Worm (Caenorhabditis elegans) whole organism, L2 larva: ENCODE data around the gene lgc-48.

Experiments used
- F13H6.1 ChIP-seq: sonication (generic microtip); optimal IDR thresholded peaks from 2 replicates; lab custom pipeline; 2016; ENCODE audit warnings: missing genetic modification characterization, missing compliant biosample characterization
- R02D3.7 ChIP-seq: fragments of 150-350 bp; optimal IDR thresholded peaks from 2 replicates; lab custom pipeline; 2014; ENCODE audit warnings: missing biosample characterization, missing genetic modification characterization
- ZK546.5 ChIP-seq: sonication (generic microtip); optimal IDR thresholded peaks from 2 replicates; lab custom pipeline; 2017; ENCODE audit warnings: missing biosample characterization, missing genetic modification characterization
- alr-1 ChIP-seq: fragments of 150-350 bp; optimal IDR thresholded peaks from 2 replicates; lab custom pipeline; 2014; ENCODE audit warnings: missing biosample characterization, missing genetic modification characterization
- aly-2 ChIP-seq: fragments of 150-350 bp; optimal IDR thresholded peaks from 2 replicates; lab custom pipeline; 2014; ENCODE audit warnings: missing biosample characterization, missing genetic modification characterization
- blmp-1 ChIP-seq: sonication (generic microtip); optimal IDR thresholded peaks from 2 replicates; lab custom pipeline; 2017; ENCODE audit warnings: missing genetic modification characterization, mild to moderate bottlenecking, missing compliant biosample characterization, antibody characterized with exemption, moderate library complexity; ENCODE audit not compliant: insufficient read depth
- ceh-16 ChIP-seq: fragments of 150-350 bp; optimal IDR thresholded peaks from 2 replicates; lab custom pipeline; 2014; ENCODE audit warnings: missing biosample characterization, missing genetic modification characterization
- ceh-82 ChIP-seq: fragments of 150-350 bp; optimal IDR thresholded peaks from 2 replicates; lab custom pipeline; 2014; ENCODE audit warnings: missing biosample characterization, missing genetic modification characterization
- crh-2 ChIP-seq: sonication (generic microtip); optimal IDR thresholded peaks from 2 replicates; lab custom pipeline; 2017; ENCODE audit warnings: missing biosample characterization, missing genetic modification characterization
- dmd-4 ChIP-seq: sonication (generic microtip); optimal IDR thresholded peaks from 2 replicates; lab custom pipeline; 2017; ENCODE audit warnings: missing biosample characterization, missing genetic modification characterization
- egl-27 ChIP-seq: sonication (generic microtip); optimal IDR thresholded peaks from 3 replicates; lab custom pipeline; 2017; ENCODE audit warnings: missing biosample characterization, missing genetic modification reagents, missing genetic modification characterization
- elt-1 ChIP-seq: fragments of 150-350 bp; optimal IDR thresholded peaks from 2 replicates; lab custom pipeline; 2014; ENCODE audit warnings: missing biosample characterization, missing genetic modification characterization
- elt-3 ChIP-seq: sonication (generic microtip); optimal IDR thresholded peaks from 2 replicates; lab custom pipeline; 2017; ENCODE audit warnings: missing biosample characterization, missing genetic modification characterization
- fos-1 ChIP-seq: fragments of 150-350 bp; optimal IDR thresholded peaks from 2 replicates; lab custom pipeline; 2014; ENCODE audit warnings: missing biosample characterization, missing genetic modification characterization
- gmeb-1 ChIP-seq: fragments of 150-350 bp; optimal IDR thresholded peaks from 2 replicates; lab custom pipeline; 2014; ENCODE audit warnings: missing biosample characterization, missing genetic modification characterization
- lin-11 ChIP-seq: fragments of 150-350 bp; sonication (generic microtip); optimal IDR thresholded peaks from 2 replicates; lab custom pipeline; 2014; ENCODE audit warnings: missing biosample characterization, missing genetic modification characterization, inconsistent platforms, mixed read lengths
- lin-13 ChIP-seq: fragments of 150-350 bp; optimal IDR thresholded peaks from 2 replicates; lab custom pipeline; 2014; ENCODE audit warnings: missing biosample characterization, missing genetic modification reagents, missing genetic modification characterization
- lin-39 ChIP-seq: fragments of 150-350 bp; optimal IDR thresholded peaks from 2 replicates; lab custom pipeline; 2014; ENCODE audit warnings: missing biosample characterization, missing genetic modification reagents, missing genetic modification characterization
- lsy-2 ChIP-seq, 2 experiments: fragments of 150-350 bp in 1 of 2; sonication (generic microtip) in 1 of 2; optimal IDR thresholded peaks; 2 replicates each; lab custom pipeline; 2014 to 2017; ENCODE audit warnings: missing biosample characterization in 2 of 2, missing genetic modification characterization in 2 of 2
- mab-5 ChIP-seq: fragments of 150-350 bp; optimal IDR thresholded peaks from 2 replicates; lab custom pipeline; 2014; ENCODE audit warnings: missing biosample characterization, missing genetic modification characterization
- mbf-1 ChIP-seq: sonication (generic microtip); optimal IDR thresholded peaks from 2 replicates; lab custom pipeline; 2017; ENCODE audit warnings: missing biosample characterization, missing genetic modification characterization
- mdl-1 ChIP-seq, 2 experiments: fragments of 150-350 bp in 1 of 2; sonication (generic microtip) in 1 of 2; optimal IDR thresholded peaks; 2 replicates each; lab custom pipeline; 2017; ENCODE audit warnings: missing biosample characterization in 2 of 2, missing genetic modification characterization in 2 of 2
- nhr-10 ChIP-seq: sonication (generic microtip); optimal IDR thresholded peaks from 2 replicates; lab custom pipeline; 2017; ENCODE audit warnings: missing biosample characterization, missing genetic modification characterization
- nhr-11 ChIP-seq: fragments of 150-350 bp; optimal IDR thresholded peaks from 2 replicates; lab custom pipeline; 2014; ENCODE audit warnings: missing biosample characterization, missing genetic modification characterization
- nhr-12 ChIP-seq: fragments of 150-350 bp; optimal IDR thresholded peaks from 2 replicates; lab custom pipeline; 2014; ENCODE audit warnings: missing biosample characterization, missing genetic modification characterization
- nhr-129 ChIP-seq: fragments of 150-350 bp; optimal IDR thresholded peaks from 2 replicates; lab custom pipeline; 2014; ENCODE audit warnings: missing biosample characterization, missing genetic modification characterization
- nhr-21 ChIP-seq: fragments of 150-350 bp; optimal IDR thresholded peaks from 2 replicates; lab custom pipeline; 2014; ENCODE audit warnings: missing biosample characterization, missing genetic modification characterization
- nhr-23 ChIP-seq: fragments of 150-350 bp; optimal IDR thresholded peaks from 2 replicates; lab custom pipeline; 2014; ENCODE audit warnings: missing biosample characterization, missing genetic modification reagents, missing genetic modification characterization
- nhr-237 ChIP-seq: fragments of 150-350 bp; optimal IDR thresholded peaks from 2 replicates; lab custom pipeline; 2014; ENCODE audit warnings: missing biosample characterization, missing genetic modification characterization
- nhr-25 ChIP-seq: fragments of 150-350 bp; sonication (generic microtip); optimal IDR thresholded peaks from 3 replicates; lab custom pipeline; 2014; ENCODE audit warnings: missing biosample characterization, missing genetic modification characterization
- nhr-6 ChIP-seq: fragments of 150-350 bp; optimal IDR thresholded peaks from 2 replicates; lab custom pipeline; 2014; ENCODE audit warnings: missing biosample characterization, missing genetic modification characterization
- nhr-77 ChIP-seq: fragments of 150-350 bp; optimal IDR thresholded peaks from 2 replicates; lab custom pipeline; 2014; ENCODE audit warnings: missing biosample characterization, missing genetic modification characterization
- peb-1 ChIP-seq: fragments of 150-350 bp; optimal IDR thresholded peaks from 2 replicates; lab custom pipeline; 2014; ENCODE audit warnings: missing biosample characterization, missing genetic modification characterization
- sem-4 ChIP-seq: fragments of 150-350 bp; optimal IDR thresholded peaks from 2 replicates; lab custom pipeline; 2014; ENCODE audit warnings: missing biosample characterization, missing genetic modification reagents, missing genetic modification characterization
- skn-1 ChIP-seq: sonication (generic microtip); optimal IDR thresholded peaks from 2 replicates; lab custom pipeline; 2017; ENCODE audit warnings: missing biosample characterization, missing genetic modification characterization
- sma-3 ChIP-seq: sonication (generic microtip); optimal IDR thresholded peaks from 2 replicates; lab custom pipeline; 2016; ENCODE audit warnings: missing genetic modification reagents, missing genetic modification characterization, missing compliant biosample characterization
- sma-9 ChIP-seq, 2 experiments: fragments of 150-350 bp in 1 of 2; sonication (generic microtip) in 1 of 2; optimal IDR thresholded peaks; 2 replicates each; lab custom pipeline; 2014 to 2016; ENCODE audit warnings: missing genetic modification characterization in 2 of 2, mild to moderate bottlenecking in 1 of 2, missing biosample characterization in 1 of 2, missing compliant biosample characterization in 1 of 2, missing genetic modification reagents in 1 of 2, moderate library complexity in 1 of 2
- snpc-4 ChIP-seq: fragments of 150-350 bp; optimal IDR thresholded peaks from 2 replicates; lab custom pipeline; 2014; ENCODE audit warnings: missing biosample characterization, missing genetic modification characterization
- unc-39 ChIP-seq: fragments of 150-350 bp; optimal IDR thresholded peaks from 2 replicates; lab custom pipeline; 2014; ENCODE audit warnings: missing biosample characterization, missing genetic modification characterization
- unc-55 ChIP-seq: fragments of 150-350 bp; sonication (generic microtip); optimal IDR thresholded peaks from 3 replicates; lab custom pipeline; 2014; ENCODE audit warnings: missing biosample characterization, missing genetic modification reagents, missing genetic modification characterization
- unc-62 ChIP-seq: fragments of 150-350 bp; optimal IDR thresholded peaks from 2 replicates; lab custom pipeline; 2014; ENCODE audit warnings: missing biosample characterization, missing genetic modification reagents, missing genetic modification characterization
- zag-1 ChIP-seq: fragments of 150-350 bp; optimal IDR thresholded peaks from 2 replicates; lab custom pipeline; 2014; ENCODE audit warnings: missing biosample characterization, missing genetic modification characterization
- ztf-11 ChIP-seq: sonication (generic microtip); optimal IDR thresholded peaks from 2 replicates; lab custom pipeline; 2017; ENCODE audit warnings: missing biosample characterization, missing genetic modification characterization
- ztf-4 ChIP-seq: fragments of 150-350 bp; optimal IDR thresholded peaks from 2 replicates; lab custom pipeline; 2014; ENCODE audit warnings: missing biosample characterization, missing genetic modification characterization

Gene lgc-48

DNA sequence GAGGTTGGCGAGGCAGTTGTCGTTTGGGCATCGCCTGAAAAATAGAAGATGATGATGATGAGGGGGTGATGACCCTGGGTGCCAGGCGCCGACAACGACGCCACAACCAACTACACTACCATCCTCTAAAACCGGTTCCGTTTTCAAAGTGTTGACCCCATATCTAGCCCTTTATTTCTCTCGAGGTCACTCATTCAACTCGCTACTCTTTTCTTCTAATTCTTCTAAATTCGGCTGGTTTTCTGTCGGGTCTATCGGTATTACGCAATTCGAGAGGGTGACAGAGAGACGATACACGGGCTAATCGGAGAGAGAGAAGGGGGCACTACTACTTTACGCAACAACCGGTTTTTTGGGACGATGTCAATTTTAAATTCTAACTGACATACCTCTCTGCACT, 31.3 kb downstream of the lgc-48 start (continued):
- no peak for TF ChIP-seq aly-2 (tag; lab: Kevin White, UChicago)
- TF ChIP-seq egl-27 (tag; lab: Kevin White, UChicago): peak; percentile 79
- TF ChIP-seq ztf-4 (tag; lab: Kevin White, UChicago): peak; percentile 58
- no peak for TF ChIP-seq unc-55 (GFP tag; lab: Kevin White, UChicago)
- no peak for TF ChIP-seq nhr-23 (tag; lab: Kevin White, UChicago)
- no peak for TF ChIP-seq alr-1 (tag; lab: Kevin White, UChicago)

DNA sequence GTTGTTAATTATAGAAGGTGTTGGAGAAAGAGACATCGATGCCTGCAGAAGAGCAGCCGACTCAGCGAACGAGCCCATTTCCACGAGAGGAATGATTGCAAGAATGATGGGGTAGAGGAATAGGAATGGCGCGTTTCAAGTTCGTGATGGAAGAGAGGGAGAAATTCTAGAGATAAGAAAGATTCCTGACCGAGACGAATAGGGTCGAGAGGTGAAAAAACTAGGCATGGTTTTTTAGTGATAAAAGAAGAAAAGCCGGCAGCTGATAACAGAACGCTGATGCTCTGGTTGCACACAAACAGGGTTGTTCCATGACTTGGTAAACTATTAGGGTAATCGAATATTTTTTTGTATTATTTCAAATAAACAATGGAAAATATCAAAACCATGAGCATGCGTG, 32.8 kb downstream of the lgc-48 start:
- TF ChIP-seq fos-1 (peak; percentile 77), ceh-16 (tag; lab: Kevin White, UChicago) (no peak), unc-39 (tag; lab: Kevin White, UChicago) (no peak), sem-4 (tag; lab: Kevin White, UChicago) (no peak), nhr-23 (tag; lab: Kevin White, UChicago) (no peak), snpc-4 (tag; lab: Kevin White, UChicago) (no peak)
- TF ChIP-seq, all 48 proteins: peak for 1

DNA sequence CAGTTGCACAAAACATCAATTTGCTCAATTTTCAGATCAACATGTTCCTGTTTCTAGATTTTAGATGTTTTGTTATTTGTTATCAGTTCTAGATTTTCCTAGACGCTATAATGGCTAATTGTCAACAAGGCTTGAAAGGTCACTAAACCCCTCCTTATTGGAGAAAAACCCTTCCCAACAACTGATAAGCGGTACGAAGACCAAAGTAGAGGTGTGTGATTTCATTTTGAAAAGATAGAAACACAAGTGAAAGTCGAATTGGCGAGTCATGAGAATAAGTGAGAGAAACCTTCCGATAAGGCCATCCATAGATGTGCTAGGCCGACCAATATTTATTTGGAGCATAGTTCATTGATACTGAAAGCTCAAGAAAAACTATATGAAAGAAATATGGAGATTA, 33.6 kb downstream of the lgc-48 start:
- TF ChIP-seq unc-55 (GFP tag; lab: Kevin White, UChicago) (no peak), ztf-11 (no peak), sma-9 (GFP tag; optimal IDR thresholded peaks at IDR 0.05; lab: Kevin White, UChicago) (peak; percentile 82), sma-9 (tag; optimal IDR thresholded peaks at IDR 0.05; lab: Kevin White, UChicago) (no peak), egl-27 (tag; lab: Kevin White, UChicago) (peak; percentile 67), nhr-21 (tag; lab: Kevin White, UChicago) (peak; percentile 68), sma-3 (GFP tag; lab: Kevin White, UChicago) (peak; percentile 52), dmd-4 (tag; lab: Kevin White, UChicago) (no peak), crh-2 (tag; lab: Kevin White, UChicago) (peak; percentile 62), zag-1 (tag; lab: Kevin White, UChicago) (no peak), blmp-1 (peak; percentile 87), fos-1 (peak; percentile 91), F13H6.1 (tag; lab: Kevin White, UChicago) (peak; percentile 46), nhr-129 (tag; lab: Kevin White, UChicago) (peak; percentile 31), nhr-11 (tag; lab: Kevin White, UChicago) (no peak), gmeb-1 (peak; percentile 30), elt-3 (tag; lab: Kevin White, UChicago) (no peak), sem-4 (tag; lab: Kevin White, UChicago) (no peak)

DNA sequence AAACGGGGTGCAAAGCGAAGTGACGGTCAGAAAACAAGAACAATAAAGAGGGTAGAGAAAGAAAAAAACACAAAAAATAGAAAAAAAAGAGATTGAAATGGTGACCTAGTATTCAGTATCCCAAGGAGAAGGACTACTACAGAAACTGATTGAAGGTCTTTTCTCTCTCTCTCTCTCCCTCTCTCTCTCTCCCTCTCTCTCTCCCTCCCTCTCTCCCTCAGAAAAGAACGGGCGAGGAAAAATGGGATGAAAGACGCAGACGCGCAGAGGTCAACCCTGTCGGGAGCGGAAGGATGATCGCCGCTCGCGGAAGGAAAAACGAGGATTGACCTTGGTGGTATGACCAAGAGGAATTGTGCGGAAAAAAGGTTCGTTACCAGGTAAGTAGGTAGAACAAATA, 34.5 kb downstream of the lgc-48 start:
- peak; percentile 22 for TF ChIP-seq lin-13 (GFP tag; lab: Kevin White, UChicago)
- no peak for TF ChIP-seq nhr-23 (tag; lab: Kevin White, UChicago)
- TF ChIP-seq mdl-1 (tag; optimal IDR thresholded peaks at IDR 0.05; lab: Kevin White, UChicago): no peak
- TF ChIP-seq nhr-12 (tag; lab: Kevin White, UChicago): no peak
- peak; percentile 70 for TF ChIP-seq ceh-16 (tag; lab: Kevin White, UChicago)
- TF ChIP-seq peb-1: no peak
- TF ChIP-seq snpc-4 (tag; lab: Kevin White, UChicago): no peak
- TF ChIP-seq mbf-1 (tag; lab: Kevin White, UChicago): no peak
- TF ChIP-seq unc-55 (GFP tag; lab: Kevin White, UChicago): no peak
- TF ChIP-seq nhr-10 (tag; lab: Kevin White, UChicago): no peak
- TF ChIP-seq lin-39: no peak
- TF ChIP-seq crh-2 (tag; lab: Kevin White, UChicago): peak; percentile 58
- TF ChIP-seq elt-3 (tag; lab: Kevin White, UChicago): no peak
- TF ChIP-seq nhr-11 (tag; lab: Kevin White, UChicago): no peak
- TF ChIP-seq ceh-82 (tag; lab: Kevin White, UChicago): no peak
- TF ChIP-seq elt-1 (tag; lab: Kevin White, UChicago): no peak
- TF ChIP-seq ztf-4 (tag; lab: Kevin White, UChicago): no peak
- TF ChIP-seq blmp-1: peak; percentile 15
- peak; percentile 84 for TF ChIP-seq nhr-25 (tag; lab: Kevin White, UChicago)
- TF ChIP-seq lin-11 (tag; lab: Kevin White, UChicago): no peak
- peak; percentile 50 for TF ChIP-seq sma-3 (GFP tag; lab: Kevin White, UChicago)
- peak; percentile 30 for TF ChIP-seq F13H6.1 (tag; lab: Kevin White, UChicago)
- peak; percentile 13 for TF ChIP-seq nhr-129 (tag; lab: Kevin White, UChicago)
- peak; percentile 37 for TF ChIP-seq fos-1
- peak; percentile 52 for TF ChIP-seq nhr-21 (tag; lab: Kevin White, UChicago)
- no peak for TF ChIP-seq nhr-6
- no peak for TF ChIP-seq R02D3.7 (tag; lab: Kevin White, UChicago)
- TF ChIP-seq mab-5: no peak
- no peak for TF ChIP-seq unc-62 (GFP tag; lab: Kevin White, UChicago)
- no peak for TF ChIP-seq ZK546.5 (tag; lab: Kevin White, UChicago)
- TF ChIP-seq nhr-237 (tag; lab: Kevin White, UChicago): no peak
- TF ChIP-seq skn-1 (tag; lab: Kevin White, UChicago): no peak
- no peak for TF ChIP-seq gmeb-1
- TF ChIP-seq egl-27 (tag; lab: Kevin White, UChicago): peak; percentile 62
- peak in 1 of 2 experiments; percentile 3 for TF ChIP-seq lsy-2 (tag; optimal IDR thresholded peaks at IDR 0.05; lab: Kevin White, UChicago)
- TF ChIP-seq sma-9 (GFP tag; optimal IDR thresholded peaks at IDR 0.05; lab: Kevin White, UChicago): peak; percentile 62
- no peak for TF ChIP-seq sma-9 (tag; optimal IDR thresholded peaks at IDR 0.05; lab: Kevin White, UChicago)
- TF ChIP-seq nhr-77 (tag; lab: Kevin White, UChicago): no peak
- no peak for TF ChIP-seq ztf-11
